Worm (Caenorhabditis elegans) whole organism, L4/young adult: ENCODE measurements around the gene dyci-1.

Source experiments
- W03F9.2 ChIP-seq: fragments of 150-350 bp; optimal IDR thresholded peaks from 2 replicates; lab custom pipeline; 2014; ENCODE audit warnings: missing biosample characterization, missing genetic modification characterization
- him-1 ChIP-seq: sonication (generic microtip); optimal IDR thresholded peaks from 2 replicates; lab custom pipeline; 2016; ENCODE audit warnings: missing genotype, missing genetic modification reagents, missing genetic modification characterization, missing compliant biosample characterization

ce11 chrIV:6834705-6835104, 49.6 kb upstream of the dyci-1 start:
- TF ChIP-seq him-1 (tag; lab: Kevin White, UChicago) (no peak), W03F9.2 (no peak)
